Worm (Caenorhabditis elegans) whole organism, L2 larva: ENCODE results near the gene Y44A6D.3.

ENCODE experiments used
- C34F6.9 ChIP-seq: fragments of 150-350 bp; optimal IDR thresholded peaks from 2 replicates; lab custom pipeline; 2014; ENCODE audit warnings: missing biosample characterization, missing genetic modification characterization
- F13H6.1 ChIP-seq: sonication (generic microtip); optimal IDR thresholded peaks from 2 replicates; lab custom pipeline; 2016; ENCODE audit warnings: missing genetic modification characterization, missing compliant biosample characterization
- R02D3.7 ChIP-seq: fragments of 150-350 bp; optimal IDR thresholded peaks from 2 replicates; lab custom pipeline; 2014; ENCODE audit warnings: missing biosample characterization, missing genetic modification characterization
- blmp-1 ChIP-seq: sonication (generic microtip); optimal IDR thresholded peaks from 2 replicates; lab custom pipeline; 2017; ENCODE audit warnings: missing genetic modification characterization, mild to moderate bottlenecking, missing compliant biosample characterization, antibody characterized with exemption, moderate library complexity; ENCODE audit not compliant: insufficient read depth
- ceh-16 ChIP-seq: fragments of 150-350 bp; optimal IDR thresholded peaks from 2 replicates; lab custom pipeline; 2014; ENCODE audit warnings: missing biosample characterization, missing genetic modification characterization
- ceh-82 ChIP-seq: fragments of 150-350 bp; optimal IDR thresholded peaks from 2 replicates; lab custom pipeline; 2014; ENCODE audit warnings: missing biosample characterization, missing genetic modification characterization
- crh-2 ChIP-seq: sonication (generic microtip); optimal IDR thresholded peaks from 2 replicates; lab custom pipeline; 2017; ENCODE audit warnings: missing biosample characterization, missing genetic modification characterization
- dmd-4 ChIP-seq: sonication (generic microtip); optimal IDR thresholded peaks from 2 replicates; lab custom pipeline; 2017; ENCODE audit warnings: missing biosample characterization, missing genetic modification characterization
- elt-1 ChIP-seq: fragments of 150-350 bp; optimal IDR thresholded peaks from 2 replicates; lab custom pipeline; 2014; ENCODE audit warnings: missing biosample characterization, missing genetic modification characterization
- elt-3 ChIP-seq: sonication (generic microtip); optimal IDR thresholded peaks from 2 replicates; lab custom pipeline; 2017; ENCODE audit warnings: missing biosample characterization, missing genetic modification characterization
- fos-1 ChIP-seq: fragments of 150-350 bp; optimal IDR thresholded peaks from 2 replicates; lab custom pipeline; 2014; ENCODE audit warnings: missing biosample characterization, missing genetic modification characterization
- lin-11 ChIP-seq: fragments of 150-350 bp; sonication (generic microtip); optimal IDR thresholded peaks from 2 replicates; lab custom pipeline; 2014; ENCODE audit warnings: missing biosample characterization, missing genetic modification characterization, inconsistent platforms, mixed read lengths
- lin-13 ChIP-seq: fragments of 150-350 bp; optimal IDR thresholded peaks from 2 replicates; lab custom pipeline; 2014; ENCODE audit warnings: missing biosample characterization, missing genetic modification reagents, missing genetic modification characterization
- lsy-2 ChIP-seq, 2 experiments: fragments of 150-350 bp in 1 of 2; sonication (generic microtip) in 1 of 2; optimal IDR thresholded peaks; 2 replicates each; lab custom pipeline; 2014 to 2017; ENCODE audit warnings: missing biosample characterization in 2 of 2, missing genetic modification characterization in 2 of 2
- mdl-1 ChIP-seq, 2 experiments: fragments of 150-350 bp in 1 of 2; sonication (generic microtip) in 1 of 2; optimal IDR thresholded peaks; 2 replicates each; lab custom pipeline; 2017; ENCODE audit warnings: missing biosample characterization in 2 of 2, missing genetic modification characterization in 2 of 2
- nhr-10 ChIP-seq: sonication (generic microtip); optimal IDR thresholded peaks from 2 replicates; lab custom pipeline; 2017; ENCODE audit warnings: missing biosample characterization, missing genetic modification characterization
- nhr-129 ChIP-seq: fragments of 150-350 bp; optimal IDR thresholded peaks from 2 replicates; lab custom pipeline; 2014; ENCODE audit warnings: missing biosample characterization, missing genetic modification characterization
- nhr-237 ChIP-seq: fragments of 150-350 bp; optimal IDR thresholded peaks from 2 replicates; lab custom pipeline; 2014; ENCODE audit warnings: missing biosample characterization, missing genetic modification characterization
- nhr-6 ChIP-seq: fragments of 150-350 bp; optimal IDR thresholded peaks from 2 replicates; lab custom pipeline; 2014; ENCODE audit warnings: missing biosample characterization, missing genetic modification characterization
- nhr-77 ChIP-seq: fragments of 150-350 bp; optimal IDR thresholded peaks from 2 replicates; lab custom pipeline; 2014; ENCODE audit warnings: missing biosample characterization, missing genetic modification characterization
- peb-1 ChIP-seq: fragments of 150-350 bp; optimal IDR thresholded peaks from 2 replicates; lab custom pipeline; 2014; ENCODE audit warnings: missing biosample characterization, missing genetic modification characterization
- sem-4 ChIP-seq: fragments of 150-350 bp; optimal IDR thresholded peaks from 2 replicates; lab custom pipeline; 2014; ENCODE audit warnings: missing biosample characterization, missing genetic modification reagents, missing genetic modification characterization
- skn-1 ChIP-seq: sonication (generic microtip); optimal IDR thresholded peaks from 2 replicates; lab custom pipeline; 2017; ENCODE audit warnings: missing biosample characterization, missing genetic modification characterization
- sma-9 ChIP-seq, 2 experiments: fragments of 150-350 bp in 1 of 2; sonication (generic microtip) in 1 of 2; optimal IDR thresholded peaks; 2 replicates each; lab custom pipeline; 2014 to 2016; ENCODE audit warnings: missing genetic modification characterization in 2 of 2, mild to moderate bottlenecking in 1 of 2, missing biosample characterization in 1 of 2, missing compliant biosample characterization in 1 of 2, missing genetic modification reagents in 1 of 2, moderate library complexity in 1 of 2
- unc-39 ChIP-seq: fragments of 150-350 bp; optimal IDR thresholded peaks from 2 replicates; lab custom pipeline; 2014; ENCODE audit warnings: missing biosample characterization, missing genetic modification characterization
- unc-55 ChIP-seq: fragments of 150-350 bp; sonication (generic microtip); optimal IDR thresholded peaks from 3 replicates; lab custom pipeline; 2014; ENCODE audit warnings: missing biosample characterization, missing genetic modification reagents, missing genetic modification characterization
- unc-62 ChIP-seq: fragments of 150-350 bp; optimal IDR thresholded peaks from 2 replicates; lab custom pipeline; 2014; ENCODE audit warnings: missing biosample characterization, missing genetic modification reagents, missing genetic modification characterization
- ztf-4 ChIP-seq: fragments of 150-350 bp; optimal IDR thresholded peaks from 2 replicates; lab custom pipeline; 2014; ENCODE audit warnings: missing biosample characterization, missing genetic modification characterization

Gene Y44A6D.3

ce11 chrV:20747964-20748363, 44.3 kb downstream of the Y44A6D.3 start:
- TF ChIP-seq mdl-1 (tag; optimal IDR thresholded peaks at IDR 0.05; lab: Kevin White, UChicago) (no peak), ceh-82 (tag; lab: Kevin White, UChicago) (no peak), elt-1 (tag; lab: Kevin White, UChicago) (no peak), unc-39 (tag; lab: Kevin White, UChicago) (no peak), sem-4 (tag; lab: Kevin White, UChicago) (no peak), nhr-77 (tag; lab: Kevin White, UChicago) (no peak), elt-3 (tag; lab: Kevin White, UChicago) (no peak), R02D3.7 (tag; lab: Kevin White, UChicago) (no peak), skn-1 (tag; lab: Kevin White, UChicago) (no peak), ztf-4 (tag; lab: Kevin White, UChicago) (no peak), unc-62 (GFP tag; lab: Kevin White, UChicago) (no peak), peb-1 (no peak), dmd-4 (tag; lab: Kevin White, UChicago) (no peak), crh-2 (tag; lab: Kevin White, UChicago) (no peak), nhr-10 (tag; lab: Kevin White, UChicago) (no peak), C34F6.9 (tag; lab: Kevin White, UChicago) (no peak), lin-11 (tag; lab: Kevin White, UChicago) (no peak), sma-9 (GFP tag; optimal IDR thresholded peaks at IDR 0.05; lab: Kevin White, UChicago) (no peak), sma-9 (tag; optimal IDR thresholded peaks at IDR 0.05; lab: Kevin White, UChicago) (no peak)
- TF ChIP-seq, all 48 proteins: peak for 0

ce11 chrV:20746805-20747204, 45.4 kb downstream of the Y44A6D.3 start:
- TF ChIP-seq nhr-237 (tag; lab: Kevin White, UChicago) (no peak), F13H6.1 (tag; lab: Kevin White, UChicago) (peak; percentile 41), unc-62 (GFP tag; lab: Kevin White, UChicago) (no peak), R02D3.7 (tag; lab: Kevin White, UChicago) (no peak), blmp-1 (tag; lab: Kevin White, UChicago) (no peak), peb-1 (no peak), ceh-16 (tag; lab: Kevin White, UChicago) (no peak), fos-1 (tag; lab: Kevin White, UChicago) (no peak)

ce11 chrV:20745278-20745677, 46.9 kb downstream of the Y44A6D.3 start:
- TF ChIP-seq F13H6.1 (tag; lab: Kevin White, UChicago) (peak; percentile 26), lin-11 (tag; lab: Kevin White, UChicago) (no peak)
- TF ChIP-seq, all 48 proteins: peak for 1

- TF ChIP-seq C34F6.9 (tag; lab: Kevin White, UChicago) = peak; percentile 46
- peak; percentile 54 for TF ChIP-seq unc-55
- TF ChIP-seq nhr-6 = no peak
- no peak for TF ChIP-seq ztf-4 (tag; lab: Kevin White, UChicago)
- peak; percentile 10 for TF ChIP-seq nhr-129 (tag; lab: Kevin White, UChicago)
- peak in 1 of 2 experiments; percentile 47 for TF ChIP-seq lsy-2 (tag; optimal IDR thresholded peaks at IDR 0.05; lab: Kevin White, UChicago)
- peak; percentile 30 for TF ChIP-seq lin-13
- TF ChIP-seq, all 48 proteins: peak for 5
Measured at ce11 chrV:20744290-20744837, 47.9 kb downstream of the Y44A6D.3 start, which contains the start of gene dnj-25. dnj-25 (minus strand) TSS chrV:20744346.
